Fruit fly (Drosophila melanogaster) whole organism, embryonic: Measurements from ENCODE around the gene kin17.

Experiments used
- Bgb ChIP-seq: fragments of 200-800 bp; sonication (Bioruptor generic); IDR thresholded peaks from 2 replicates; pipeline ENCODE4 v1.3.6; 2022; ENCODE audit warnings: missing biosample characterization, missing genetic modification characterization; ENCODE audit not compliant: partially characterized antibody
- CG10147 ChIP-seq: fragments of 200-800 bp; sonication (Bioruptor generic); optimal IDR thresholded peaks from 2 replicates; lab custom pipeline; 2019; ENCODE audit warnings: missing biosample characterization, mild to moderate bottlenecking, missing genetic modification characterization, moderate library complexity
- CG10431 ChIP-seq: fragments of 200-800 bp; sonication (Bioruptor generic); optimal IDR thresholded peaks from 3 replicates; lab custom pipeline; 2018; ENCODE audit warnings: missing biosample characterization, mild to moderate bottlenecking, missing genetic modification characterization
- CG11504 ChIP-seq: fragments of 200-800 bp; sonication (Bioruptor generic); optimal IDR thresholded peaks from 3 replicates; lab custom pipeline; 2019; ENCODE audit warnings: missing biosample characterization, mild to moderate bottlenecking, missing genetic modification characterization, moderate library complexity
- CG11695 ChIP-seq: fragments of 200-800 bp; sonication (Bioruptor generic); IDR thresholded peaks from 3 replicates; pipeline ENCODE4 v1.3.6; 2022; ENCODE audit warnings: missing biosample characterization, missing genetic modification characterization
- CG11723 ChIP-seq: fragments of 200-800 bp; sonication (Bioruptor generic); optimal IDR thresholded peaks from 2 replicates; lab custom pipeline; 2017; ENCODE audit warnings: missing biosample characterization, mild to moderate bottlenecking, missing genetic modification characterization
- CG12659 ChIP-seq: fragments of 200-800 bp; sonication (Bioruptor generic); optimal IDR thresholded peaks from 3 replicates; lab custom pipeline; 2017; ENCODE audit warnings: mild to moderate bottlenecking, missing biosample characterization, missing genetic modification reagents, missing genetic modification characterization
- CG15696 ChIP-seq: fragments of 200-800 bp; sonication (Bioruptor generic); optimal IDR thresholded peaks from 2 replicates; lab custom pipeline; 2019; ENCODE audit warnings: missing biosample characterization, mild to moderate bottlenecking, missing genetic modification characterization, moderate library complexity
- CG1603 ChIP-seq: fragments of 200-800 bp; sonication (Bioruptor generic); optimal IDR thresholded peaks from 2 replicates; lab custom pipeline; 2019; ENCODE audit warnings: missing biosample characterization, mild to moderate bottlenecking, missing genetic modification characterization, moderate library complexity
- CG18599 ChIP-seq: fragments of 200-800 bp; sonication (Bioruptor generic); optimal IDR thresholded peaks from 3 replicates; lab custom pipeline; 2017; ENCODE audit warnings: missing biosample characterization, missing genetic modification characterization, mild to moderate bottlenecking, moderate library complexity, missing genetic modification reagents
- CG3726 ChIP-seq: fragments of 200-800 bp; sonication (Bioruptor generic); IDR thresholded peaks from 3 replicates; pipeline ENCODE4, ENCODE4 v1.3.6; 2022; ENCODE audit warnings: missing biosample characterization, missing genetic modification characterization
- CG5953 ChIP-seq: fragments of 200-800 bp; sonication (Bioruptor generic); IDR thresholded peaks from 2 replicates; pipeline ENCODE4 v1.3.6; 2022; ENCODE audit warnings: missing biosample characterization, missing genetic modification characterization
- CG6654 ChIP-seq: fragments of 200-800 bp; sonication (Bioruptor generic); optimal IDR thresholded peaks from 2 replicates; lab custom pipeline; 2017; ENCODE audit warnings: missing biosample characterization, mild to moderate bottlenecking, missing genetic modification characterization
- CG6791 ChIP-seq: fragments of 200-800 bp; sonication (Bioruptor generic); IDR thresholded peaks from 3 replicates; pipeline ENCODE4 v1.3.6; 2022; ENCODE audit warnings: missing biosample characterization, missing genetic modification characterization; ENCODE audit not compliant: partially characterized antibody
- CG9437 ChIP-seq: fragments of 200-800 bp; sonication (Bioruptor generic); optimal IDR thresholded peaks from 2 replicates; lab custom pipeline; 2018; ENCODE audit warnings: missing biosample characterization, mild to moderate bottlenecking, missing genetic modification characterization
- Deaf1 ChIP-seq: fragments of 200-800 bp; optimal IDR thresholded peaks from 3 replicates; lab custom pipeline; 2019; ENCODE audit warnings: missing biosample characterization, mild to moderate bottlenecking, missing genetic modification characterization, moderate library complexity
- Dll ChIP-seq: fragments of 200-800 bp; sonication (Bioruptor generic); IDR thresholded peaks from 4 replicates; pipeline ENCODE4 v1.3.6; 2022; ENCODE audit warnings: missing biosample characterization, missing genetic modification characterization; ENCODE audit not compliant: partially characterized antibody
- Eip74EF ChIP-seq, 2 experiments: fragments of 200-800 bp in 1 of 2; fragments of >200 bp in 1 of 2; sonication (Bioruptor generic) in 1 of 2; optimal IDR thresholded peaks; 2 replicates each; lab custom pipeline; 2017 to 2019; ENCODE audit warnings: missing biosample characterization in 2 of 2, missing genetic modification characterization in 2 of 2, mild to moderate bottlenecking in 1 of 2, moderate library complexity in 1 of 2
- Elba2 ChIP-seq: fragments of 200-800 bp; sonication (Bioruptor generic); optimal IDR thresholded peaks from 3 replicates; lab custom pipeline; 2016; ENCODE audit warnings: missing biosample characterization, missing genetic modification characterization
- Hand ChIP-seq: fragments of 200-800 bp; sonication (Bioruptor generic); optimal IDR thresholded peaks from 2 replicates; lab custom pipeline; 2017; ENCODE audit warnings: mild to moderate bottlenecking, missing biosample characterization, missing genetic modification reagents, missing genetic modification characterization
- Hsf ChIP-seq: fragments of 200-800 bp; sonication (Bioruptor generic); optimal IDR thresholded peaks from 3 replicates; lab custom pipeline; 2016; ENCODE audit warnings: missing biosample characterization, missing genetic modification characterization
- MTF-1 ChIP-seq: fragments of 200-800 bp; sonication (Bioruptor generic); optimal IDR thresholded peaks from 2 replicates; lab custom pipeline; 2018; ENCODE audit warnings: missing biosample characterization, mild to moderate bottlenecking, missing genetic modification characterization, borderline replicate concordance
- Mes4 ChIP-seq: fragments of 200-800 bp; sonication (Bioruptor generic); optimal IDR thresholded peaks from 2 replicates; lab custom pipeline; 2016; ENCODE audit warnings: missing biosample characterization, missing genetic modification characterization
- Nf-YA ChIP-seq: fragments of 200-800 bp; sonication (Bioruptor generic); IDR thresholded peaks from 2 replicates; pipeline ENCODE4 v1.3.6; 2022; ENCODE audit warnings: missing biosample characterization, missing genetic modification characterization
- Optix ChIP-seq: fragments of 200-800 bp; sonication (Bioruptor generic); IDR thresholded peaks from 3 replicates; pipeline ENCODE4 v1.3.6; 2022; ENCODE audit warnings: missing biosample characterization, missing genetic modification characterization
- Sox100B ChIP-seq: fragments of 200-800 bp; sonication (Bioruptor generic); optimal IDR thresholded peaks from 3 replicates; lab custom pipeline; 2018; ENCODE audit warnings: missing biosample characterization, mild to moderate bottlenecking, missing genetic modification characterization
- Sry-β ChIP-seq: fragments of 200-800 bp; sonication (Bioruptor generic); optimal IDR thresholded peaks from 2 replicates; lab custom pipeline; 2018; ENCODE audit warnings: missing biosample characterization, mild to moderate bottlenecking, missing genetic modification characterization, moderate library complexity
- ab ChIP-seq: fragments of 200-800 bp; sonication (Bioruptor generic); optimal IDR thresholded peaks from 2 replicates; lab custom pipeline; 2016; ENCODE audit warnings: missing biosample characterization, missing genetic modification characterization
- az2 ChIP-seq: fragments of 200-800 bp; sonication (Bioruptor generic); optimal IDR thresholded peaks from 3 replicates; lab custom pipeline; 2016; ENCODE audit warnings: missing biosample characterization, missing genetic modification characterization
- bcd ChIP-seq: fragments of 200-800 bp; sonication (Bioruptor generic); optimal IDR thresholded peaks from 2 replicates; lab custom pipeline; 2017; ENCODE audit warnings: missing biosample characterization, mild to moderate bottlenecking, missing genetic modification characterization
- crc ChIP-seq: fragments of 200-800 bp; sonication (Bioruptor generic); optimal IDR thresholded peaks from 2 replicates; lab custom pipeline; 2016; ENCODE audit warnings: missing biosample characterization, missing genetic modification characterization
- crp ChIP-seq, 2 experiments: fragments of 200-800 bp; sonication (Bioruptor generic); optimal IDR thresholded peaks; 2 replicates in 1 of 2; 3 replicates in 1 of 2; lab custom pipeline; 2017; ENCODE audit warnings: missing biosample characterization in 2 of 2, missing genetic modification characterization in 2 of 2, mild to moderate bottlenecking in 1 of 2, moderate library complexity in 1 of 2
- dan ChIP-seq: fragments of 200-800 bp; sonication (Bioruptor generic); IDR thresholded peaks from 2 replicates; pipeline ENCODE4 v1.3.6; 2022; ENCODE audit warnings: missing biosample characterization, missing genetic modification characterization
- dati ChIP-seq: fragments of 200-800 bp; sonication (Bioruptor generic); IDR thresholded peaks from 2 replicates; pipeline ENCODE4 v1.3.6; 2022; ENCODE audit warnings: missing biosample characterization, missing genetic modification characterization
- ems ChIP-seq: fragments of 200-800 bp; sonication (Bioruptor generic); optimal IDR thresholded peaks from 3 replicates; lab custom pipeline; 2016; ENCODE audit warnings: missing biosample characterization, missing genetic modification characterization
- eve ChIP-seq, 2 experiments: fragments of >200 bp; optimal IDR thresholded peaks; 2 replicates each; lab custom pipeline; 2017; ENCODE audit warnings: missing biosample characterization in 2 of 2, missing genetic modification characterization in 2 of 2
- fd102C ChIP-seq: fragments of 200-800 bp; sonication (Bioruptor generic); optimal IDR thresholded peaks from 2 replicates; lab custom pipeline; 2018; ENCODE audit warnings: missing biosample characterization, mild to moderate bottlenecking, missing genetic modification characterization, moderate library complexity
- fd3F ChIP-seq: fragments of 200-800 bp; sonication (Bioruptor generic); optimal IDR thresholded peaks from 2 replicates; lab custom pipeline; 2018; ENCODE audit warnings: missing biosample characterization, mild to moderate bottlenecking, missing genetic modification characterization, moderate library complexity
- ham ChIP-seq: fragments of 200-800 bp; sonication (Bioruptor generic); IDR thresholded peaks from 2 replicates; pipeline ENCODE4 v1.3.6; 2022; ENCODE audit warnings: missing biosample characterization, missing genetic modification characterization
- jigr1 ChIP-seq: fragments of 200-800 bp; sonication (Bioruptor generic); IDR thresholded peaks from 3 replicates; pipeline ENCODE4 v1.3.6; 2022; ENCODE audit warnings: missing biosample characterization, missing genetic modification characterization
- lbe ChIP-seq: fragments of 200-800 bp; sonication (Bioruptor generic); optimal IDR thresholded peaks from 2 replicates; lab custom pipeline; 2016; ENCODE audit warnings: missing biosample characterization, mild to moderate bottlenecking, missing genetic modification characterization
- nerfin-2 ChIP-seq: fragments of 200-800 bp; sonication (Bioruptor generic); IDR thresholded peaks from 2 replicates; pipeline ENCODE4 v1.3.6; 2022; ENCODE audit warnings: missing biosample characterization, missing genetic modification characterization; ENCODE audit not compliant: partially characterized antibody
- peb ChIP-seq: fragments of 200-800 bp; sonication (Bioruptor generic); IDR thresholded peaks from 2 replicates; pipeline ENCODE4 v1.3.6; 2022; ENCODE audit warnings: missing biosample characterization, missing genetic modification characterization
- pnt ChIP-seq: fragments of 200-800 bp; sonication (Bioruptor generic); optimal IDR thresholded peaks from 3 replicates; lab custom pipeline; 2016; ENCODE audit warnings: missing biosample characterization, missing genetic modification characterization
- run ChIP-seq: fragments of 200-800 bp; sonication (Bioruptor generic); optimal IDR thresholded peaks from 3 replicates; lab custom pipeline; 2018; ENCODE audit warnings: missing biosample characterization, mild to moderate bottlenecking, missing genetic modification characterization
- sug ChIP-seq: fragments of 200-800 bp; optimal IDR thresholded peaks from 2 replicates; lab custom pipeline; 2019; ENCODE audit warnings: missing biosample characterization, mild to moderate bottlenecking, missing genetic modification characterization, moderate library complexity
- wdn ChIP-seq: fragments of 200-800 bp; sonication (Bioruptor generic); IDR thresholded peaks from 2 replicates; pipeline ENCODE4 v1.3.6; 2022; ENCODE audit warnings: missing biosample characterization, missing genetic modification characterization
- wek ChIP-seq: fragments of 200-800 bp; sonication (Bioruptor generic); optimal IDR thresholded peaks from 3 replicates; lab custom pipeline; 2018; ENCODE audit warnings: missing biosample characterization, mild to moderate bottlenecking, missing genetic modification characterization, moderate library complexity
- yki ChIP-seq: fragments of >200 bp; optimal IDR thresholded peaks from 3 replicates; lab custom pipeline; 2018

kin17 gene

DNA sequence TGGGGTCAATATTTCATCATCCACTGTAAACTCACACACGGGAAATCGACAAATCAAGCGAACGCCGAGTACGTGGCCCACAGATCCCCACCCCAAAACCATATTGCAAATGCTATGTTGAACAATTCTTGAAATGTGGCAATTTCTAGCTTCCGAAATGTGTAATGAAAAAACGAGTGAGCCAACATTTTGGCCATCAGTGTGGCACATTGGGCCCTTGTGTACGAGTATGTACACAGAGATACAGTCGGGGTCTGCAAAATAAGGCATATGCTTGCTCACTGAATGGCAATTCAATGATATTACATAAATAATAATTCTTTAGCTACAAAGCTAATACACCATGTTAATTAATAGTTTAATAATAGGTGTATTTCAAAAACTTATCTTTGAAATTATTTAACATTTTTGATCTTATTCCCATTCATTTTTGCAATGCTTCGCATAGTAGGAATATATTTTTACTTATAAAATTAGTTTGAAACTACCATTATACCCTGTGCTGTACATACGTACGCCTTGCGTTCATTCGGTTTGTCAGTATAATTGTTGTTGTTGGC lies 43.0 kb downstream of the kin17 start (continued):
- TF ChIP-seq CG12659 (GFP tag; lab: Kevin White, UChicago) = peak; percentile 93
- peak; percentile 73 for TF ChIP-seq Deaf1 (tag; lab: Kevin White, UChicago)
- TF ChIP-seq yki (lab: Kevin White, UChicago) = no peak
- peak; percentile 86 for TF ChIP-seq run (tag; lab: Kevin White, UChicago)
- peak; percentile 82 for TF ChIP-seq ab (GFP tag; lab: Kevin White, UChicago)
- no peak; the same call in 1 of the 2 replicates for TF ChIP-seq dati (GFP tag; lab: Robert Waterston, UW)
- no peak for TF ChIP-seq dan
- TF ChIP-seq sug (tag; lab: Kevin White, UChicago) = peak; percentile 89
- TF ChIP-seq CG10147 = peak; percentile 76
- peak; percentile 91 for TF ChIP-seq CG11695 (GFP tag; lab: Robert Waterston, UW)
- peak; percentile 54 for TF ChIP-seq CG10431
- peak; percentile 91 for TF ChIP-seq CG11504 (tag; lab: Kevin White, UChicago)
- TF ChIP-seq lbe (GFP tag; lab: Kevin White, UChicago) = peak; percentile 81
- TF ChIP-seq Sox100B (GFP tag; lab: Kevin White, UChicago) = peak; percentile 91
- TF ChIP-seq bcd = peak; percentile 87
- peak; percentile 60 for TF ChIP-seq pnt
- TF ChIP-seq fd102C = no peak
- peak; percentile 52; the same call in 1 of the 2 replicates for TF ChIP-seq ham (GFP tag; lab: Robert Waterston, UW)
- peak; percentile 68 for TF ChIP-seq CG5953 (GFP tag; lab: Robert Waterston, UW)
- TF ChIP-seq Bgb = no peak
- TF ChIP-seq nerfin-2 = no peak
- peak; percentile 68; the same call in 1 of the 3 replicates for TF ChIP-seq CG3726 (GFP tag; lab: Robert Waterston, UW)
- peak; percentile 85 for TF ChIP-seq fd3F
- TF ChIP-seq crp (GFP tag; optimal IDR thresholded peaks at IDR 0.05; lab: Kevin White, UChicago) = peak in 1 of 2 experiments; percentile 46
- TF ChIP-seq wdn = peak; percentile 83
- TF ChIP-seq crc (GFP tag; lab: Kevin White, UChicago) = peak; percentile 69
- peak; percentile 73 for TF ChIP-seq CG1603 (tag; lab: Kevin White, UChicago)
- peak; percentile 80 for TF ChIP-seq CG11723 (GFP tag; lab: Kevin White, UChicago)
- TF ChIP-seq az2 (GFP tag; lab: Kevin White, UChicago) = peak; percentile 89
- peak; percentile 62 for TF ChIP-seq Mes4 (GFP tag; lab: Kevin White, UChicago)
- TF ChIP-seq Optix (GFP tag; lab: Robert Waterston, UW) = peak; percentile 64; the same call in 1 of the 3 replicates
- TF ChIP-seq jigr1 (GFP tag; lab: Robert Waterston, UW) = peak; percentile 58; the same call in 1 of the 3 replicates
- TF ChIP-seq Elba2 (GFP tag; lab: Kevin White, UChicago) = peak; percentile 27
- TF ChIP-seq CG15696 = peak; percentile 77
- peak; percentile 26 for TF ChIP-seq wek (GFP tag; lab: Kevin White, UChicago)
- TF ChIP-seq CG18599 = peak; percentile 88
- peak; percentile 68 for TF ChIP-seq peb
- no peak for TF ChIP-seq Sry-β (GFP tag; lab: Kevin White, UChicago)
- TF ChIP-seq MTF-1 = peak; percentile 44
- TF ChIP-seq eve (GFP tag; optimal IDR thresholded peaks at IDR 0.05; lab: Kevin White, UChicago) = peak in 1 of 2 experiments; percentile 91
- peak; percentile 87 for TF ChIP-seq Hsf
- no peak for TF ChIP-seq Dll (GFP tag; lab: Robert Waterston, UW)
- TF ChIP-seq CG6791 (GFP tag; lab: Robert Waterston, UW) = no peak
- TF ChIP-seq Hand (GFP tag; lab: Kevin White, UChicago) = peak; percentile 84
- TF ChIP-seq CG6654 (GFP tag; lab: Kevin White, UChicago) = peak; percentile 60
- TF ChIP-seq Nf-YA (GFP tag; lab: Robert Waterston, UW) = 0 out of 2 replicates have a peak, but pooled peaks have one; percentile 50
- TF ChIP-seq CG9437 = peak; percentile 85
- TF ChIP-seq ems = peak; percentile 75
- TF ChIP-seq Eip74EF (GFP tag; optimal IDR thresholded peaks at IDR 0.05; lab: Kevin White, UChicago) = peak in 1 of 2 experiments; percentile 89
